Fruit fly (Drosophila melanogaster): ENCODE measurements around the gene Rint1.

The Rint1 gene

DNA sequence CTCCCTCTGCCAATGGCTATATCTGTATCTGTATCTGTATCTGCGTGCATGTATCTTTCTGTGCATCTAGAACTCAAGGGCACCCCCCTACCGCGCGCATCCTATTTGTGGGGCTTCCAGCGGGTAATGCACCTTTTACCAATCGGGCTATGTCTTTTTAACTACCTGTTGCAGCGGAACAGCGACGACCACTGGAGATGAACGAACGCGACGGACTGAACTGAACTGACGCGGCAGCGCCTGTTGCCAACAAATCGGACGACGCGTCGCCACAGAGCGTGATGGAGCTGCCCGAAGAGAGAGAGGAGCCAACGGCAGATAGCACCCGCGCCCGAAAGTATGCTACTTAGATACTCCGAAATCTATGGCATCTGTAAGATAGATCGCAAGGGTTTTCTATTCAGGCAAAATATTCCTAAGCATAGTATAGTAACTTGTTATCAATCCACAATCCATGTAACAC is 21.6 kb downstream of the Rint1 start, which contains the start of gene Cln7 (continued):
- TF ChIP-seq CG17186 (GFP tag; optimal IDR thresholded peaks at IDR 0.05) (no peak), CG8924 (tag; optimal IDR thresholded peaks at IDR 0.05) (peak; percentile 63), CG10267 (tag; optimal IDR thresholded peaks at IDR 0.05) (peak; percentile 39), CG2875 (GFP tag; optimal IDR thresholded peaks at IDR 0.05) (peak; percentile 39), HLH4C (GFP tag; IDR thresholded peaks at IDR 0.05; ENCODE audit: partially characterized antibody) (peak; percentile 43; the same call in 2 of the 3 replicates), CG9797 (GFP tag; optimal IDR thresholded peaks at IDR 0.05) (no peak), fd64A (GFP tag; optimal IDR thresholded peaks at IDR 0.05) (peak; percentile 29), CG13775 (GFP tag; optimal IDR thresholded peaks at IDR 0.05) (no peak), CG34422 (GFP tag; IDR thresholded peaks at IDR 0.05) (peak; percentile 52; the same call in 1 of the 3 replicates), ind (GFP tag; optimal IDR thresholded peaks at IDR 0.05) (no peak), Side (GFP tag; optimal IDR thresholded peaks at IDR 0.05) (peak; percentile 30), abd-A (tag; optimal IDR thresholded peaks at IDR 0.05) (no peak), Optix (GFP tag; IDR thresholded peaks at IDR 0.05) (peak; percentile 38; the same call in 1 of the 3 replicates), dpn (GFP tag; optimal IDR thresholded peaks at IDR 0.05) (no peak), pb (GFP tag; optimal IDR thresholded peaks at IDR 0.05) (no peak), wor (GFP tag; IDR thresholded peaks at IDR 0.05) (no peak), CG6689 (GFP tag; IDR thresholded peaks at IDR 0.05) (no peak), CG10274 (GFP tag; optimal IDR thresholded peaks at IDR 0.05) (no peak), gem (tag; optimal IDR thresholded peaks at IDR 0.05) (no peak), CG12769 (tag; optimal IDR thresholded peaks at IDR 0.05) (no peak), CG42726 (GFP tag; IDR thresholded peaks at IDR 0.05; ENCODE audit: partially characterized antibody) (peak; percentile 38; the same call in 1 of the 2 replicates), CG9215 (GFP tag; IDR thresholded peaks at IDR 0.05) (no peak), kay (GFP tag; optimal IDR thresholded peaks at IDR 0.05) (peak; percentile 8), CG2199 (GFP tag; IDR thresholded peaks at IDR 0.05) (peak; percentile 84; the same call in 2 of the 3 replicates), Taf1 (GFP tag; IDR thresholded peaks at IDR 0.05) (no peak), schlank (tag; optimal IDR thresholded peaks at IDR 0.05) (peak; percentile 15), fd96Cb (tag; optimal IDR thresholded peaks at IDR 0.05) (no peak), otp (GFP tag; IDR thresholded peaks at IDR 0.05) (peak; percentile 59; the same call in 1 of the 3 replicates), CG17568 (GFP tag; optimal IDR thresholded peaks at IDR 0.05) (no peak), ttk (GFP tag; IDR thresholded peaks at IDR 0.05) (no peak), BtbVII (GFP tag; optimal IDR thresholded peaks at IDR 0.05) (peak; percentile 11), ap (GFP tag; IDR thresholded peaks at IDR 0.05) (peak; percentile 49; the same call in 1 of the 2 replicates), dmrt99B (tag; optimal IDR thresholded peaks at IDR 0.05) (no peak), Trl (optimal IDR thresholded peaks at IDR 0.05) (peak; percentile 62 to 70), Trl (GFP tag; optimal IDR thresholded peaks at IDR 0.05) (peak; percentile 19), phol (tag; optimal IDR thresholded peaks at IDR 0.05) (no peak), CG34224 (GFP tag; IDR thresholded peaks at IDR 0.05; ENCODE audit: partially characterized antibody) (no peak), Deaf1 (tag; optimal IDR thresholded peaks at IDR 0.05) (peak; percentile 86), Six4 (GFP tag; optimal IDR thresholded peaks at IDR 0.05) (no peak), CG15269 (tag; optimal IDR thresholded peaks at IDR 0.05) (peak; percentile 26), chm (GFP tag; IDR thresholded peaks at IDR 0.05) (peak; percentile 79), kah (GFP tag; optimal IDR thresholded peaks at IDR 0.05) (peak; percentile 98), CG1603 (tag; optimal IDR thresholded peaks at IDR 0.05) (peak; percentile 27), Hr78 (GFP tag; optimal IDR thresholded peaks at IDR 0.05) (peak in 1 of 2 experiments; percentile 11), org-1 (GFP tag; optimal IDR thresholded peaks at IDR 0.05) (no peak), CG9609 (GFP tag; optimal IDR thresholded peaks at IDR 0.05) (no peak), CG8478 (optimal IDR thresholded peaks at IDR 0.05) (no peak), D (optimal IDR thresholded peaks at IDR 0.05) (no peak), D (GFP tag; optimal IDR thresholded peaks at IDR 0.05) (no peak), CG3065 (GFP tag; optimal IDR thresholded peaks at IDR 0.05) (no peak), stc (GFP tag; IDR thresholded peaks at IDR 0.05) (peak; percentile 57; the same call in 1 of the 2 replicates)

Data from whole organism, embryonic.